Fruit fly (Drosophila melanogaster): Measurements from ENCODE around the gene CG10418.

CG10418 gene

dm6 chr3L:12289664-12290063 lies 46.8 kb upstream of the CG10418 start:
- no peak for TF ChIP-seq esn (GFP tag; optimal IDR thresholded peaks at IDR 0.05)
- no peak for TF ChIP-seq svp (GFP tag)
- TF ChIP-seq CG32006 (GFP tag; optimal IDR thresholded peaks at IDR 0.05) = no peak
- TF ChIP-seq CG11762 (GFP tag; optimal IDR thresholded peaks at IDR 0.05; ENCODE audit: insufficient read depth) = no peak
- TF ChIP-seq Gug (GFP tag; IDR thresholded peaks at IDR 0.05) = no peak
- no peak for TF ChIP-seq Hr38 (GFP tag; optimal IDR thresholded peaks at IDR 0.05)
- no peak for TF ChIP-seq CG6808 (GFP tag; optimal IDR thresholded peaks at IDR 0.05)
- no peak for TF ChIP-seq CG34406 (GFP tag; optimal IDR thresholded peaks at IDR 0.05)
- TF ChIP-seq CG3919 (GFP tag; optimal IDR thresholded peaks at IDR 0.05) = no peak
- no peak for TF ChIP-seq CG4318 (GFP tag; optimal IDR thresholded peaks at IDR 0.05)
- no peak for TF ChIP-seq dsx (GFP tag; optimal IDR thresholded peaks at IDR 0.05; ENCODE audit: poor library complexity, severe bottlenecking)
- no peak for TF ChIP-seq Smox (GFP tag; optimal IDR thresholded peaks at IDR 0.05)
- TF ChIP-seq CG6854 (GFP tag; optimal IDR thresholded peaks at IDR 0.05) = no peak

dm6 chr3L:12290556-12290955 lies 45.9 kb upstream of the CG10418 start:
- TF ChIP-seq Eip78C (GFP tag) = no peak
- TF ChIP-seq Sox15 (GFP tag; optimal IDR thresholded peaks at IDR 0.05) = no peak
- TF ChIP-seq Hr4 (GFP tag; optimal IDR thresholded peaks at IDR 0.05) = no peak
- no peak for TF ChIP-seq CG10631 (GFP tag; optimal IDR thresholded peaks at IDR 0.05)

- TF ChIP-seq esn (GFP tag; optimal IDR thresholded peaks at IDR 0.05) = no peak
- no peak for TF ChIP-seq CG15336 (GFP tag; IDR thresholded peaks at IDR 0.05)
- no peak for TF ChIP-seq eg (GFP tag; IDR thresholded peaks at IDR 0.05)
- TF ChIP-seq Sox102F (GFP tag; optimal IDR thresholded peaks at IDR 0.05) = no peak
- no peak for TF ChIP-seq fkh (GFP tag; optimal IDR thresholded peaks at IDR 0.05)
- no peak for TF ChIP-seq CG7368 (GFP tag; optimal IDR thresholded peaks at IDR 0.05)
- TF ChIP-seq Smox (GFP tag; optimal IDR thresholded peaks at IDR 0.05) = no peak
- no peak for TF ChIP-seq vri (GFP tag; optimal IDR thresholded peaks at IDR 0.05)
- TF ChIP-seq Hr38 (GFP tag; optimal IDR thresholded peaks at IDR 0.05) = no peak
- no peak for TF ChIP-seq Sox15 (GFP tag; optimal IDR thresholded peaks at IDR 0.05)
- no peak for TF ChIP-seq CG11762 (GFP tag; optimal IDR thresholded peaks at IDR 0.05; ENCODE audit: insufficient read depth)
Measured at dm6 chr3L:12294602-12295001, 41.9 kb upstream of the CG10418 start.

dm6 chr3L:12296073-12296527 lies 40.4 kb upstream of the CG10418 start, which contains the start of gene CG4328:
CG4328 (minus strand) TSS chr3L:12296123.
- no peak for TF ChIP-seq Hr4 (GFP tag; optimal IDR thresholded peaks at IDR 0.05)
- no peak for TF ChIP-seq CG16779 (tag; optimal IDR thresholded peaks at IDR 0.05)
- TF ChIP-seq Sox102F (GFP tag; optimal IDR thresholded peaks at IDR 0.05) = no peak
- no peak for TF ChIP-seq CG31627 (GFP tag; optimal IDR thresholded peaks at IDR 0.05)
- no peak for TF ChIP-seq CG3919 (GFP tag; optimal IDR thresholded peaks at IDR 0.05)
- no peak for TF ChIP-seq ss (GFP tag; optimal IDR thresholded peaks at IDR 0.05)
- no peak for TF ChIP-seq fd59A (GFP tag; optimal IDR thresholded peaks at IDR 0.05)
- no peak for TF ChIP-seq CG6163 (GFP tag; IDR thresholded peaks at IDR 0.05)
- no peak for TF ChIP-seq esn (GFP tag; optimal IDR thresholded peaks at IDR 0.05)

- no peak for TF ChIP-seq fkh (GFP tag; optimal IDR thresholded peaks at IDR 0.05)
- no peak for TF ChIP-seq dsx (GFP tag; optimal IDR thresholded peaks at IDR 0.05; ENCODE audit: poor library complexity, severe bottlenecking)
- TF ChIP-seq CG10669 (GFP tag; optimal IDR thresholded peaks at IDR 0.05) = no peak
- TF ChIP-seq svp (GFP tag) = no peak
- TF ChIP-seq CG10631 (GFP tag; optimal IDR thresholded peaks at IDR 0.05) = no peak
- no peak for TF ChIP-seq pdm3 (GFP tag; optimal IDR thresholded peaks at IDR 0.05)
- no peak for TF ChIP-seq CG8119 (GFP tag; IDR thresholded peaks at IDR 0.05)
- no peak for TF ChIP-seq CG6854 (GFP tag; optimal IDR thresholded peaks at IDR 0.05)
- TF ChIP-seq CG6808 (GFP tag; optimal IDR thresholded peaks at IDR 0.05) = no peak
- TF ChIP-seq CG34406 (GFP tag; optimal IDR thresholded peaks at IDR 0.05) = no peak
- no peak for TF ChIP-seq dac (GFP tag; optimal IDR thresholded peaks at IDR 0.05)
- no peak for TF ChIP-seq CG8632 (GFP tag; optimal IDR thresholded peaks at IDR 0.05)
- no peak for TF ChIP-seq Lpt (GFP tag; optimal IDR thresholded peaks at IDR 0.05)
Measured at dm6 chr3L:12298092-12298491, 38.4 kb upstream of the CG10418 start.

Data from whole organism, prepupa.